Fruit fly (Drosophila melanogaster): Measurements from ENCODE around the gene bon.
A peak's percentile ranks its signal among the peaks of the same experiment; 100 is the strongest.

DNA sequence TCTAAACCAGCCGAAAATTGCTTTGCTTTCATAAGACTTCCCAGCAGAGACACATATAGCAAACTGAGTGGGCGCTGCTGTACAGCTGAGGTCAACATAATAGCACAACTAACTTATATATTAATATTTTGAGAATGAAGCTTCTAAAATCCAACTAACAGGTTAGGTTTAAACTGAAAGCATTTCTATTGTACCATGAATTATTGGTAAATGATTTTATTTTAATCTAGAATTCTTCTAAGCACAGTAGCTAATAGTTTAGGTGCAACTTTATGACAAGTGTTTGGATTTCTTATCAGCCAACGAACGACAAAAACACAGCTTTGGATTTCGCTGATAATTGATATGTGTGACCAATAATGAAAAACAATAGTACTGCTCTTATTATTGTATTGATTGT lies 37.9 kb upstream of the bon start:
- TF ChIP-seq cic (GFP tag; optimal IDR thresholded peaks at IDR 0.05) (peak; percentile 35), pad (GFP tag; optimal IDR thresholded peaks at IDR 0.05) (peak; percentile 44), CG7101 (tag; optimal IDR thresholded peaks at IDR 0.05) (peak; percentile 63), kay (GFP tag; ENCODE audit: borderline replicate concordance) (no peak), CG11617 (GFP tag; optimal IDR thresholded peaks at IDR 0.05) (no peak), bab1 (GFP tag; optimal IDR thresholded peaks at IDR 0.05) (peak; percentile 71), tj (GFP tag; optimal IDR thresholded peaks at IDR 0.05) (no peak), toe (GFP tag; optimal IDR thresholded peaks at IDR 0.05) (no peak), CG5204 (GFP tag; optimal IDR thresholded peaks at IDR 0.05) (no peak), CG33017 (tag; optimal IDR thresholded peaks at IDR 0.05) (peak; percentile 63)

Data from whole organism, adult.